Worm (Caenorhabditis elegans) whole organism, mixed stage, embryonic: Measurements from ENCODE around the gene T13G4.4.

Source experiments
- M03D4.4 ChIP-seq: sonication (generic microtip); optimal IDR thresholded peaks from 2 replicates; lab custom pipeline; 2017; ENCODE audit warnings: mild to moderate bottlenecking, missing genetic modification characterization, missing compliant biosample characterization
- bed-3 ChIP-seq: fragments of 200-800 bp; sonication (Bioruptor generic); optimal IDR thresholded peaks from 3 replicates; lab custom pipeline; 2018; ENCODE audit warnings: mild to moderate bottlenecking, missing genetic modification characterization, moderate library complexity, missing compliant biosample characterization
- blmp-1 ChIP-seq: fragments of 150-350 bp; optimal IDR thresholded peaks from 2 replicates; lab custom pipeline; 2014; ENCODE audit warnings: missing biosample characterization, missing genetic modification characterization
- ceh-39 ChIP-seq: fragments of 150-350 bp; optimal IDR thresholded peaks from 2 replicates; lab custom pipeline; 2014; ENCODE audit warnings: missing biosample characterization, missing genetic modification characterization
- ceh-43 ChIP-seq: fragments of 200-800 bp; sonication (Bioruptor generic); optimal IDR thresholded peaks from 2 replicates; lab custom pipeline; 2018; ENCODE audit warnings: mild to moderate bottlenecking, missing genetic modification characterization, moderate library complexity, missing compliant biosample characterization
- ceh-83 ChIP-seq: fragments of 200-800 bp; sonication (Bioruptor generic); optimal IDR thresholded peaks from 2 replicates; lab custom pipeline; 2018; ENCODE audit warnings: mild to moderate bottlenecking, missing genetic modification characterization, missing compliant biosample characterization
- ces-1 ChIP-seq: fragments of 150-350 bp; optimal IDR thresholded peaks from 2 replicates; lab custom pipeline; 2014; ENCODE audit warnings: missing biosample characterization, missing genetic modification reagents, missing genetic modification characterization
- cnd-1 ChIP-seq: fragments of 200-800 bp; sonication (Bioruptor generic); optimal IDR thresholded peaks from 2 replicates; lab custom pipeline; 2018; ENCODE audit warnings: mild to moderate bottlenecking, missing genetic modification characterization, missing compliant biosample characterization
- elt-1 ChIP-seq: sonication (generic microtip); optimal IDR thresholded peaks from 2 replicates; lab custom pipeline; 2017; ENCODE audit warnings: missing genetic modification characterization, mild to moderate bottlenecking, missing compliant biosample characterization, antibody characterized with exemption, moderate library complexity, borderline replicate concordance; ENCODE audit not compliant: insufficient read depth
- elt-3 ChIP-seq: fragments of 150-350 bp; optimal IDR thresholded peaks from 2 replicates; lab custom pipeline; 2014; ENCODE audit warnings: missing biosample characterization, missing genetic modification characterization
- flh-1 ChIP-seq: fragments of 200-800 bp; sonication (Bioruptor generic); optimal IDR thresholded peaks from 2 replicates; lab custom pipeline; 2018; ENCODE audit warnings: mild to moderate bottlenecking, missing genetic modification characterization, moderate library complexity, missing compliant biosample characterization
- ham-2 ChIP-seq: fragments of 200-800 bp; sonication (Bioruptor generic); optimal IDR thresholded peaks from 2 replicates; lab custom pipeline; 2018; ENCODE audit warnings: mild to moderate bottlenecking, missing genetic modification characterization, missing compliant biosample characterization
- hlh-1 ChIP-seq: fragments of 150-350 bp; optimal IDR thresholded peaks from 2 replicates; lab custom pipeline; 2014; ENCODE audit warnings: missing biosample characterization, missing genetic modification reagents, missing genetic modification characterization
- lin-13 ChIP-seq: fragments of 150-350 bp; optimal IDR thresholded peaks from 2 replicates; lab custom pipeline; 2014; ENCODE audit warnings: missing biosample characterization, missing genetic modification characterization
- lin-32 ChIP-seq: fragments of 200-800 bp; sonication (Bioruptor generic); optimal IDR thresholded peaks from 2 replicates; lab custom pipeline; 2018; ENCODE audit warnings: mild to moderate bottlenecking, missing genetic modification characterization, missing compliant biosample characterization
- lsy-2 ChIP-seq: fragments of 150-350 bp; optimal IDR thresholded peaks from 2 replicates; lab custom pipeline; 2014; ENCODE audit warnings: missing biosample characterization, missing genetic modification characterization
- mab-5 ChIP-seq: fragments of 150-350 bp; optimal IDR thresholded peaks from 2 replicates; lab custom pipeline; 2014; ENCODE audit warnings: missing biosample characterization, missing genetic modification characterization
- mep-1 ChIP-seq: fragments of 150-350 bp; optimal IDR thresholded peaks from 2 replicates; lab custom pipeline; 2017; ENCODE audit warnings: missing biosample characterization, missing genetic modification reagents, missing genetic modification characterization, inconsistent platforms
- mls-2 ChIP-seq: sonication (generic microtip); optimal IDR thresholded peaks from 2 replicates; lab custom pipeline; 2016; ENCODE audit warnings: mild to moderate bottlenecking, missing genetic modification characterization, moderate library complexity, missing compliant biosample characterization
- nhr-12 ChIP-seq: fragments of 150-350 bp; optimal IDR thresholded peaks from 2 replicates; lab custom pipeline; 2014; ENCODE audit warnings: missing biosample characterization, missing genetic modification characterization
- nhr-2 ChIP-seq: fragments of 150-350 bp; optimal IDR thresholded peaks from 2 replicates; lab custom pipeline; 2014; ENCODE audit warnings: missing biosample characterization, missing genetic modification characterization
- nhr-237 ChIP-seq: fragments of 150-350 bp; optimal IDR thresholded peaks from 2 replicates; lab custom pipeline; 2014; ENCODE audit warnings: missing biosample characterization, missing genetic modification characterization
- nhr-28 ChIP-seq: fragments of 150-350 bp; optimal IDR thresholded peaks from 2 replicates; lab custom pipeline; 2014; ENCODE audit warnings: missing biosample characterization, missing genetic modification characterization
- nhr-76 ChIP-seq: sonication (generic microtip); optimal IDR thresholded peaks from 2 replicates; lab custom pipeline; 2017; ENCODE audit warnings: missing biosample characterization, missing genetic modification characterization
- pha-4 ChIP-seq: fragments of 150-350 bp; optimal IDR thresholded peaks from 2 replicates; lab custom pipeline; 2018; ENCODE audit warnings: missing biosample characterization, missing genetic modification reagents, missing genetic modification characterization
- sem-2 ChIP-seq: fragments of 200-800 bp; sonication (Bioruptor generic); optimal IDR thresholded peaks from 2 replicates; lab custom pipeline; 2018; ENCODE audit warnings: mild to moderate bottlenecking, missing genetic modification characterization, missing compliant biosample characterization
- sptf-1 ChIP-seq: sonication (generic microtip); optimal IDR thresholded peaks from 2 replicates; lab custom pipeline; 2017; ENCODE audit warnings: mild to moderate bottlenecking, missing genetic modification characterization, moderate library complexity, missing compliant biosample characterization
- tbx-8 ChIP-seq: fragments of 200-800 bp; sonication (Bioruptor generic); optimal IDR thresholded peaks from 2 replicates; lab custom pipeline; 2018; ENCODE audit warnings: mild to moderate bottlenecking, missing genetic modification characterization, moderate library complexity, missing compliant biosample characterization
- unc-120 ChIP-seq: sonication (generic microtip); optimal IDR thresholded peaks from 2 replicates; lab custom pipeline; 2017; ENCODE audit warnings: missing genetic modification characterization, missing compliant biosample characterization; ENCODE audit not compliant: poor library complexity, severe bottlenecking
- unc-62 ChIP-seq: fragments of 150-350 bp; optimal IDR thresholded peaks from 2 replicates; lab custom pipeline; 2014; ENCODE audit warnings: missing biosample characterization, missing genetic modification reagents, missing genetic modification characterization
- zip-8 ChIP-seq: fragments of 150-350 bp; optimal IDR thresholded peaks from 2 replicates; lab custom pipeline; 2014; ENCODE audit warnings: missing biosample characterization, missing genetic modification characterization

Gene T13G4.4

ce11 chrX:1213136-1213535 is 21.7 kb upstream of the T13G4.4 start:
- TF ChIP-seq nhr-76 (tag; lab: Kevin White, UChicago), result no peak
- no peak for TF ChIP-seq ceh-43 (GFP tag; lab: Kevin White, UChicago)
- TF ChIP-seq lin-13 (tag; lab: Kevin White, UChicago), result no peak
- no peak for TF ChIP-seq elt-1 (tag; lab: Kevin White, UChicago)
- no peak for TF ChIP-seq mab-5 (tag; lab: Kevin White, UChicago)
- TF ChIP-seq pha-4, result no peak
- TF ChIP-seq nhr-2, result no peak
- no peak for TF ChIP-seq nhr-12 (tag; lab: Kevin White, UChicago)
- TF ChIP-seq sptf-1, result no peak

- TF ChIP-seq unc-120 (tag; lab: Kevin White, UChicago), result no peak
- TF ChIP-seq ceh-43 (GFP tag; lab: Kevin White, UChicago), result no peak
- TF ChIP-seq nhr-28 (tag; lab: Kevin White, UChicago), result no peak
- TF ChIP-seq nhr-2, result no peak
- no peak for TF ChIP-seq bed-3
- TF ChIP-seq pha-4, result no peak
- no peak for TF ChIP-seq ceh-39 (tag; lab: Kevin White, UChicago)
- no peak for TF ChIP-seq unc-62 (GFP tag; lab: Kevin White, UChicago)
- TF ChIP-seq zip-8 (tag; lab: Kevin White, UChicago), result no peak
- no peak for TF ChIP-seq mls-2 (tag; lab: Kevin White, UChicago)
- TF ChIP-seq elt-3 (tag; lab: Kevin White, UChicago), result no peak
- no peak for TF ChIP-seq ham-2
- no peak for TF ChIP-seq tbx-8 (GFP tag; lab: Kevin White, UChicago)
- TF ChIP-seq ces-1 (GFP tag; lab: Kevin White, UChicago), result no peak
- no peak for TF ChIP-seq flh-1 (GFP tag; lab: Kevin White, UChicago)
Observed at ce11 chrX:1209096-1209495, 17.6 kb upstream of the T13G4.4 start, which contains the start of gene C46H3.1. Gene C46H3.1, plus strand, starts transcription at chrX:1209396.

- TF ChIP-seq mep-1 (no peak), elt-3 (tag; lab: Kevin White, UChicago) (no peak), ces-1 (GFP tag; lab: Kevin White, UChicago) (no peak), lin-32 (GFP tag; lab: Kevin White, UChicago) (no peak), ceh-83 (GFP tag; lab: Kevin White, UChicago) (no peak), ham-2 (no peak), nhr-237 (tag; lab: Kevin White, UChicago) (no peak), mls-2 (tag; lab: Kevin White, UChicago) (no peak), pha-4 (no peak), flh-1 (GFP tag; lab: Kevin White, UChicago) (no peak), elt-1 (tag; lab: Kevin White, UChicago) (no peak), sptf-1 (no peak), M03D4.4 (no peak), lin-13 (tag; lab: Kevin White, UChicago) (no peak), nhr-12 (tag; lab: Kevin White, UChicago) (no peak)
Observed at ce11 chrX:1207915-1208314, 16.4 kb upstream of the T13G4.4 start.

- TF ChIP-seq ceh-83 (GFP tag; lab: Kevin White, UChicago), result no peak
- TF ChIP-seq hlh-1 (tag; lab: Kevin White, UChicago), result no peak
- TF ChIP-seq nhr-28 (tag; lab: Kevin White, UChicago), result no peak
- TF ChIP-seq mab-5 (tag; lab: Kevin White, UChicago), result no peak
- TF ChIP-seq zip-8 (tag; lab: Kevin White, UChicago), result no peak
- no peak for TF ChIP-seq pha-4
- TF ChIP-seq elt-1 (tag; lab: Kevin White, UChicago), result no peak
- TF ChIP-seq ceh-39 (tag; lab: Kevin White, UChicago), result no peak
- TF ChIP-seq cnd-1 (tag; lab: Kevin White, UChicago), result no peak
- TF ChIP-seq lin-32 (GFP tag; lab: Kevin White, UChicago), result no peak
- no peak for TF ChIP-seq nhr-2
- no peak for TF ChIP-seq lsy-2 (tag; lab: Kevin White, UChicago)
- no peak for TF ChIP-seq mep-1
- TF ChIP-seq ham-2, result no peak
- no peak for TF ChIP-seq sem-2 (GFP tag; lab: Kevin White, UChicago)
Observed at ce11 chrX:1206029-1206428, 14.6 kb upstream of the T13G4.4 start, which contains the start of gene T13G4.7. Gene T13G4.7, minus strand, starts transcription at chrX:1206129.

ce11 chrX:1202638-1203037 is 11.2 kb upstream of the T13G4.4 start:
- TF ChIP-seq zip-8 (tag; lab: Kevin White, UChicago) (no peak), blmp-1 (no peak)
